Fruit fly (Drosophila melanogaster) whole organism: ENCODE results near the gene IFT43.

ENCODE experiments used
- CG8478 ChIP-seq: fragments of >200 bp; optimal IDR thresholded peaks from 2 replicates; lab custom pipeline; 2018; ENCODE audit warnings: inconsistent platforms
- Dll ChIP-seq: fragments of >200 bp; optimal IDR thresholded peaks from 2 replicates; lab custom pipeline; 2017
- EcR ChIP-seq, 2 experiments: fragments of >200 bp; optimal IDR thresholded peaks; 2 replicates each; lab custom pipeline; 2017; ENCODE audit warnings: missing biosample characterization in 2 of 2, missing genetic modification characterization in 2 of 2, missing genetic modification reagents in 2 of 2
- pan ChIP-seq: fragments of >200 bp; optimal IDR thresholded peaks from 2 replicates; lab custom pipeline; 2017
- psq ChIP-seq: fragments of >200 bp; optimal IDR thresholded peaks from 2 replicates; lab custom pipeline; 2017
- usp ChIP-seq: fragments of >200 bp; optimal IDR thresholded peaks from 2 replicates; lab custom pipeline; 2017; ENCODE audit warnings: missing biosample characterization, missing genetic modification characterization, mixed read lengths

IFT43 gene

DNA sequence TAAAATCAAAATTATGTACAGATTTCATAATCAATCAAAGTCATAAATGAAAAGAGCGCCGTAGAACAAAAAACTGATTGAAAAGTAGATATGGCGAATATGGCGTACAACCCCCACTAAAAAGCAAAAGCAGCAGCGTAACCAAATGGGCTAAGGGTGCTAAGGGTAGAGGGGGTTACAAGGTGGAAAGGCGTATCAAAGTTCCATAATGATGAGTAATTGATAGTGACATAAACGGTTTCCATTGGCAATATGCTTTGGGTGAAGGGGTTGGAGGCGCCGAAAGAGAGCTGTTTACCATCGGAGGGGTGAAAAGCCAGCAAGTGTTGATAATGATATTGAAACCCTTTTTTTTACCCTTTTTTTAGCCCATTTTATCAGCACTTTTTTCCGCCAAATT, 22.5 kb downstream of the IFT43 start:
- no peak for TF ChIP-seq CG8478 (lab: Kevin White, UChicago)
- TF ChIP-seq pan (lab: Kevin White, UChicago): no peak

DNA sequence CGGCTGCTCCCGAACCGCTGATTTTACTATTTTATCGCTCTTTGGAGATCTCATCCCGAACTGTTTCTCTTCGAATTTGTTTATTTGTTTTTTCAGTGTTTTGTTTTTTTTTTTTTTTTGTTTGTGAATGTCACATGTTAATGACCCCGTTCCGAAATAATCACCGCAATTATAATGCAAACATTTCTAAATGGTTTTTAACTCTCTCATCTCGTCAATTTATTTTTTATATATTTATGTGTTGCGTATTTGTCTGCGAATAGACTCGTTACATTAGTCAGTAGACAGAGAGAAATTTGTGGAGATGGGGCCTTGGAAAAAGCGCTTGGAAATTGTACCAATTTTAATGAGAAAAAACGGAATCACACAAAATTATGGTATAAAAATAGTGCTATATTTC, 25.2 kb downstream of the IFT43 start, which contains the start of gene Nepl7:
Gene Nepl7 (minus strand): TSS at position 101 of the 400 bp plus-strand sequence.
- TF ChIP-seq Dll (lab: Kevin White, UChicago): no peak
- no peak for TF ChIP-seq psq
- no peak for TF ChIP-seq usp
- TF ChIP-seq CG8478 (lab: Kevin White, UChicago): no peak

DNA sequence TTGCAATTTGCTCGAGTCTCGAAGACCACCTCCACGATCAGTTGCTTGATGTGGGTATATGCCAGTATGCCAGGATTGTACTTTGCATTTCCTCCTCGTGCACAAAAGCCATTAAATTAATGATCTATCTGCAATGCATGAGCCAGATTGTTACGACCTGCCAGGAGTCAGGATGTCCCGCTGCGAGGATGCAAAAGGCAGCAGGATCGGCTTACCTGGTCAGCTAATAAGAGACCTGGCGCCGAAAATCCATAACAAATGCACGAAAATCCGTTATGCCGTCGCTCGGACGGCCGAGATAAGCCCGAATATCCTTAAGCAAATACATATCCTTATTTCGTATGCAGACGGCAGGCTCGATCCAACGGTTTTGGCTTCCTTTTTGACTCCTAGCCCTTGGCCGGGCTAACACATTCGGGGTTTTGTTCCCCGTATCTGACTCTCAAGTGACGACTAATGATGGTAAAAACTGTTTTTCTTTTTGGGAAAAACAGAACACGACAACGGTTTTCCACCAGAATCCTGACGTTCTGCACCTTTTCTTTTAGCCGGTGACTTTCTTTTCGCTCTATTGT, 28.7 kb downstream of the IFT43 start:
- TF ChIP-seq CG8478 (lab: Kevin White, UChicago): no peak

DNA sequence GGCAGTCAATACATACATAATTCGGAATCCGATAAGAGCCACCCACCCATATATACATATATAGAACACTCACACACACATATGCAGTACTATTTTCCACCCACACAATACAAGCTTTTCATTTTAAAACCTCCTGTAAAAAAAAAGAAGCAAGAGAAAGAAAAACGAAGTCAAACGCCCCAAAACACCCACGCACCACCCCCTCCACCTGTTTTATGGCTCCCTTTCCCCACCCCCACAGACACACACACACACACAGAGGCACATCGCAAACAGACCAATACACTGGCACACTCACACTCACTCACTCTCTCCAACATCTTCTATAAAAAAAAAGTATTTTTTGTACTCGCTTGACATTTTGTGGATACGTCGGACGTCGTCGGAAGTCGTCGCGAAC, 37.5 kb downstream of the IFT43 start:
- no peak for TF ChIP-seq psq
- no peak for TF ChIP-seq pan (lab: Kevin White, UChicago)
- TF ChIP-seq usp: no peak
- TF ChIP-seq Dll (lab: Kevin White, UChicago): no peak
- TF ChIP-seq CG8478 (lab: Kevin White, UChicago): no peak
- no peak for TF ChIP-seq EcR (GFP tag; optimal IDR thresholded peaks at IDR 0.05; lab: Kevin White, UChicago)

DNA sequence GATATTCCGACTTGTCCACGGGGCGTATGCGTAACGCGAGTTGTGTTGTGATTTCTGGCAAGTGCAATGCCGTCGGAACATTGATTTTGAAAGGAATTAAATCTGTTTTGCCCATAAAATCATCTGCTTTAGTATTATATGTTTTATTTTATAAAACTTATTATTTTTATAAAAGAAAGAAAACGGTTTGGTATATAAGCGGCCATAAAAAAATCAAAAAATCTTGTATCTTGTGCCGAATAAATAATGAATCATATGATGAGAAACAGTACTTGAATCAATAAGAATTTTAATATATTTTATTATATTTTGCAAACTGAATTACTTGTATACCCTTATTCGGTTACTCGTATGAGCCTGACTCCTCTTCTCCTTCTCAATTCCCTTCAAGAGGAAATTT, 37.9 kb downstream of the IFT43 start, which contains the start of gene pdm2:
Gene pdm2 (plus strand): TSS at position 301 of the 400 bp plus-strand sequence.
- TF ChIP-seq EcR (GFP tag; optimal IDR thresholded peaks at IDR 0.05; lab: Kevin White, UChicago) (no peak), pan (lab: Kevin White, UChicago) (no peak), usp (no peak), psq (no peak), Dll (lab: Kevin White, UChicago) (no peak), CG8478 (lab: Kevin White, UChicago) (no peak)

DNA sequence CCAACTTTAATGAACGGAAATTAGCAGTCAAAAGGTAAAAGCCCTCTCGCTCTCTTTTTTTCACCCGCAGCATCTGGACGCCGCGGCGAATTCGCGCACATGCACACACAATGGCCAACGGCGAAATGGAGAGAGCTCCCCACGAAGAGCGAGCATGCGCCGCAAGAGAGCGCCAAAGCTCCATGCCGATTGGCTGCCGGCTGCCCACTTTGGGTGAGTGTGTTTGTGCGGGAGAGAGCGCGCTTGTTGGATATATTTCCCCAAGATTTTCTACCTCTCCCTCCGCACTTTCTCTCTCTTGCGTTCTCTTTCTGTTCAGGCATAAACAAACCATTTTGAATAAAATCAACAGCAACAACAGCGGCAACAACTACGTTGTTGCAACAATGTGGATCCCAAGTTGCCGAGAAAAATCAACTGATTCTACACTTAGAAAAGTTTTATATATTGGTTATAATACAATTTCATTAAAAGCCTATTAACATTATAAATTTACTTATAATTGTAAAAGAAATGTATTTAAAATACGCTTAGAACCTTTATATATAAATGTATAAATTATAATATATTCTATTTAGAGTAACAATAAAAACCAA, 39.0 kb downstream of the IFT43 start:
- TF ChIP-seq Dll (lab: Kevin White, UChicago) (peak; percentile 89), psq (no peak), pan (lab: Kevin White, UChicago) (no peak)

DNA sequence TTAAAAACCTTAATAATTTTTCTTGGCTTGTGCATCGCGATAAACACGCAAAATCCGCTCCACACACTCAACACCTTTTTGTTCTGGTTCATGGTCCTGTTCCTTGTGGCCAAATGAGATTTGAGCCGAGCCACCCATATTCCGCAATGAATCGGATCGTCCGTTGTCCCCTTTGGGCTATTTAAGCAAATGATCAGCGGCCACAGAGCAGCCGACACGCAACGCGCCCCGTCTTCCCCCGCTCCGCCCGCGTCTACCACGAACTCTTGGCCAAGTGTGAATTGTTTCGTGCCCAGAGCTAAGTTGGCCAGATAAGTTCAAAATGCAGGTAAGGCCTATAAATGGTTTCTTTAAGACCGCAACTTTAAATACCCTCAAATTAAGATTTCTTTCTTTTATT, 43.7 kb downstream of the IFT43 start:
- TF ChIP-seq pan (lab: Kevin White, UChicago) (no peak), psq (no peak), EcR (GFP tag; optimal IDR thresholded peaks at IDR 0.05; lab: Kevin White, UChicago) (no peak), CG8478 (lab: Kevin White, UChicago) (no peak), Dll (lab: Kevin White, UChicago) (no peak), usp (no peak)

DNA sequence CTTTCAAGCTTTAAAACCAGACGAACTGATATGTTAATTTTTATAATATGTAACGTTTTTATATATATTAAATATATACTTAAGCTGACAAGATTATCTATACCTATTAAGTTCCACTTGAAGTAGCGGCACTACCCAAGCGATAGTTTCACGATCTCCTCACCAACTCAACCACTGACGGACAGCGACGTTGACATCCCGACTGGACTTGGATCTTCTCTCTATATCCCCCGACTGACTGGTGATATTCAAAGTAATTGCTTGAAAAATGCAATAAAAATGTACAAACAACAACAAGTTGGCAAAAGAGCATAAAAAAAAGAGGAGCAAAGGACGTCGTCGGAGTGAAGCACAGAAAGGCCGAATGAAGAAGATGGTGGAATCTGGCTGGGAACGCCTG, 48.5 kb downstream of the IFT43 start, which contains the start of gene Ref2:
Gene Ref2 (minus strand): TSS at position 101 of the 400 bp plus-strand sequence.
- TF ChIP-seq pan (lab: Kevin White, UChicago): no peak
- TF ChIP-seq psq: no peak
- TF ChIP-seq Dll (lab: Kevin White, UChicago): no peak
- no peak for TF ChIP-seq EcR (GFP tag; optimal IDR thresholded peaks at IDR 0.05; lab: Kevin White, UChicago)
- TF ChIP-seq usp: no peak
- no peak for TF ChIP-seq CG8478 (lab: Kevin White, UChicago)

DNA sequence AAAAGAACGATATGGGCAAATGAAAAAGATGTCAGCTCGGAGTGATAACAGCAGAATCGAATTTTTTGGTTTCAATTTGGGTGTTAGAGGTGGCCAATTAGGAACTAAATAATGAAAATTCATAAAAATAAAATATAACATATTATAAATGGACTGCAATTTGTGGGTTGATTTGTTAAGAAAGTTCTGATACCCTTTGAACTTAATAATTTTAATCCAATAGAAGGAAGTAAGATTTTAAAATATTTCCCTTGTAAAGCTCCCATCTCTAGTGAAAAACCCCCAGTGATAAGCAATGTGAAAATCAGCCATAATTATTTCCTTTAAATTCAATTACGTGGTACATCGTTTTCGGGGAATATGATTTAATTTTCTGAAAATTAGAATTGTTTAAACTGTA, 50.5 kb downstream of the IFT43 start:
- no peak for TF ChIP-seq psq
- TF ChIP-seq CG8478 (lab: Kevin White, UChicago): no peak
- TF ChIP-seq Dll (lab: Kevin White, UChicago): no peak
- no peak for TF ChIP-seq EcR (GFP tag; optimal IDR thresholded peaks at IDR 0.05; lab: Kevin White, UChicago)
- no peak for TF ChIP-seq pan (lab: Kevin White, UChicago)
- no peak for TF ChIP-seq usp
